Worm (Caenorhabditis elegans) whole organism, L4 larva: Measurements from ENCODE around the gene fipr-10.

Experiments used
- aha-1 ChIP-seq: fragments of 150-350 bp; peaks from one replicate; lab custom pipeline; 2014; ENCODE audit warnings: missing biosample characterization, missing genetic modification characterization
- ama-1 ChIP-seq: fragments of 150-350 bp; optimal IDR thresholded peaks from 2 replicates; lab custom pipeline; 2014; ENCODE audit warnings: inconsistent platforms, mixed read lengths
- ces-1 ChIP-seq: fragments of 150-350 bp; sonication (generic microtip); optimal IDR thresholded peaks from 4 replicates; lab custom pipeline; 2014; ENCODE audit warnings: missing biosample characterization, missing genetic modification reagents, missing genetic modification characterization
- ctbp-1 ChIP-seq: fragments of 200-800 bp; sonication (Bioruptor generic); IDR thresholded peaks from 2 replicates; pipeline ENCODE4 v1.3.6; 2022; ENCODE audit warnings: missing genetic modification reagents, missing genetic modification characterization, missing compliant biosample characterization
- fkh-10 ChIP-seq: fragments of 150-350 bp; optimal IDR thresholded peaks from 2 replicates; lab custom pipeline; 2014; ENCODE audit warnings: missing biosample characterization, missing genetic modification reagents, missing genetic modification characterization
- hlh-11 ChIP-seq: fragments of 200-800 bp; sonication (Bioruptor generic); optimal IDR thresholded peaks from 2 replicates; lab custom pipeline; 2018; ENCODE audit warnings: mild to moderate bottlenecking, missing genetic modification characterization, missing compliant biosample characterization
- lsy-2 ChIP-seq, 2 experiments: fragments of 150-350 bp in 1 of 2; sonication (generic microtip) in 1 of 2; optimal IDR thresholded peaks; 2 replicates each; lab custom pipeline; 2014 to 2017; ENCODE audit warnings: missing biosample characterization in 2 of 2, missing genetic modification characterization in 2 of 2
- mdl-1 ChIP-seq, 2 experiments: fragments of 150-350 bp in 1 of 2; sonication (generic microtip) in 1 of 2; optimal IDR thresholded peaks; 2 replicates each; lab custom pipeline; 2014 to 2017; ENCODE audit warnings: missing biosample characterization in 2 of 2, missing genetic modification characterization in 2 of 2
- nhr-237 ChIP-seq: sonication (generic microtip); optimal IDR thresholded peaks from 2 replicates; lab custom pipeline; 2017; ENCODE audit warnings: missing biosample characterization, missing genetic modification characterization
- nhr-77 ChIP-seq: fragments of 150-350 bp; optimal IDR thresholded peaks from 2 replicates; lab custom pipeline; 2014; ENCODE audit warnings: missing biosample characterization, missing genetic modification characterization
- skn-1 ChIP-seq: fragments of 150-350 bp; optimal IDR thresholded peaks from 2 replicates; lab custom pipeline; 2014; ENCODE audit warnings: missing biosample characterization, missing genetic modification characterization
- unc-130 ChIP-seq: sonication (generic microtip); optimal IDR thresholded peaks from 2 replicates; lab custom pipeline; 2016; ENCODE audit warnings: missing genetic modification reagents, missing genetic modification characterization, missing compliant biosample characterization
- unc-62 ChIP-seq, 3 experiments: fragments of 150-350 bp in 1 of 3; sonication (generic microtip); optimal IDR thresholded peaks in 2 of 3; peaks in 1 of 3; 1 replicate in 1 of 3; 2 replicates in 2 of 3; lab custom pipeline; 2014 to 2017; ENCODE audit warnings: missing biosample characterization in 3 of 3, missing genetic modification characterization in 3 of 3, missing genetic modification reagents in 3 of 3, missing genotype in 1 of 3
- zfp-2 ChIP-seq: sonication (generic microtip); optimal IDR thresholded peaks from 2 replicates; lab custom pipeline; 2016; ENCODE audit warnings: mild to moderate bottlenecking, missing genetic modification characterization, missing compliant biosample characterization

DNA sequence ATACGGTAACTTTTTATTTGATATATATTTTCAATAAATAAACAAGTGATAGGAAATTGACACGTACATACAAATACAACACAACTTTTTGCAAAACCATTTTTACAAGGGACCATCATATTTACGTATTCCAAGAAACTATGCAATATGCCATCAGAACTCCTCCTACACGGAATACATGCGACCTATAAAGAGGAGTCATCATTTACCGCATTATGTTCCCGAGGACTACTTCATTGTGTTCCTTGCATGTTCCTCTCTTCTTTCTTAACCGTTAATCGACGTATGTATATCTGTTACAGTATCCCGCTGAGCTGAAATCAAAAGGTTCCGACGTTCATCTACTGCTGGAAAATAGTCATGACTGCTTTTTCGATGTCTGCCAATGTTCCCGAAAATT, 4.4 kb downstream of the fipr-10 start, which contains the start of gene C50H2.5:
- TF ChIP-seq ama-1 (no peak), unc-62 (GFP tag; optimal IDR thresholded peaks at IDR 0.05 in 1 of 2; lab: Kevin White, UChicago) (no peak), unc-62 (tag; optimal IDR thresholded peaks at IDR 0.05; lab: Kevin White, UChicago) (no peak), hlh-11 (tag; lab: Kevin White, UChicago) (no peak), ces-1 (GFP tag; lab: Kevin White, UChicago) (no peak), ctbp-1 (GFP tag; lab: Robert Waterston, UW) (no peak), aha-1 (no peak), fkh-10 (no peak), nhr-237 (no peak), skn-1 (tag; lab: Kevin White, UChicago) (no peak), zfp-2 (tag; lab: Kevin White, UChicago) (no peak), mdl-1 (tag; optimal IDR thresholded peaks at IDR 0.05; lab: Kevin White, UChicago) (no peak), unc-130 (GFP tag; lab: Kevin White, UChicago) (no peak), lsy-2 (tag; optimal IDR thresholded peaks at IDR 0.05; lab: Kevin White, UChicago) (no peak), nhr-77 (tag; lab: Kevin White, UChicago) (no peak)
